Fruit fly (Drosophila melanogaster) whole organism, embryonic: ENCODE measurements around the gene CG33784.

Source experiments
- Aef1 ChIP-seq: fragments of 200-800 bp; sonication (Bioruptor generic); IDR thresholded peaks from 3 replicates; pipeline ENCODE4 v1.3.6; 2022; ENCODE audit warnings: missing biosample characterization, missing genetic modification characterization
- B-H2 ChIP-seq: fragments of 200-800 bp; sonication (Bioruptor generic); optimal IDR thresholded peaks from 2 replicates; lab custom pipeline; 2018; ENCODE audit warnings: missing biosample characterization, mild to moderate bottlenecking, missing genetic modification characterization
- CG10274 ChIP-seq: fragments of 200-800 bp; sonication (Bioruptor generic); optimal IDR thresholded peaks from 3 replicates; lab custom pipeline; 2017; ENCODE audit warnings: missing biosample characterization, mild to moderate bottlenecking, missing genetic modification characterization
- CG12104 ChIP-seq: fragments of 200-800 bp; sonication (Bioruptor generic); optimal IDR thresholded peaks from 3 replicates; lab custom pipeline; 2016; ENCODE audit warnings: missing biosample characterization, missing genetic modification characterization
- CG12659 ChIP-seq: fragments of 200-800 bp; sonication (Bioruptor generic); optimal IDR thresholded peaks from 3 replicates; lab custom pipeline; 2017; ENCODE audit warnings: mild to moderate bottlenecking, missing biosample characterization, missing genetic modification reagents, missing genetic modification characterization
- CG12769 ChIP-seq: fragments of 200-800 bp; sonication (Bioruptor generic); optimal IDR thresholded peaks from 2 replicates; lab custom pipeline; 2019; ENCODE audit warnings: missing biosample characterization, mild to moderate bottlenecking, missing genetic modification characterization, moderate library complexity
- CG14050 ChIP-seq: fragments of 200-800 bp; sonication (Bioruptor generic); IDR thresholded peaks from 3 replicates; pipeline ENCODE4 v1.3.6; 2022; ENCODE audit warnings: missing biosample characterization, missing genetic modification characterization
- CG15011 ChIP-seq: fragments of 200-800 bp; sonication (Bioruptor generic); optimal IDR thresholded peaks from 3 replicates; lab custom pipeline; 2018; ENCODE audit warnings: missing biosample characterization, mild to moderate bottlenecking, missing genetic modification characterization
- CG17385 ChIP-seq: fragments of 200-800 bp; sonication (Bioruptor generic); optimal IDR thresholded peaks from 3 replicates; lab custom pipeline; 2018; ENCODE audit warnings: missing biosample characterization, mild to moderate bottlenecking, missing genetic modification characterization
- CG30403 ChIP-seq: fragments of 200-800 bp; sonication (Bioruptor generic); optimal IDR thresholded peaks from 3 replicates; lab custom pipeline; 2016; ENCODE audit warnings: missing biosample characterization, missing genetic modification characterization
- CG4707 ChIP-seq: fragments of 200-800 bp; sonication (Bioruptor generic); optimal IDR thresholded peaks from 2 replicates; lab custom pipeline; 2018; ENCODE audit warnings: missing biosample characterization, mild to moderate bottlenecking, missing genetic modification characterization, moderate library complexity
- CG4820 ChIP-seq: fragments of 200-800 bp; sonication (Bioruptor generic); optimal IDR thresholded peaks from 3 replicates; lab custom pipeline; 2016; ENCODE audit warnings: missing biosample characterization, missing genetic modification characterization
- CG6654 ChIP-seq: fragments of 200-800 bp; sonication (Bioruptor generic); optimal IDR thresholded peaks from 2 replicates; lab custom pipeline; 2017; ENCODE audit warnings: missing biosample characterization, mild to moderate bottlenecking, missing genetic modification characterization
- CG8388 ChIP-seq: fragments of 200-800 bp; sonication (Bioruptor generic); optimal IDR thresholded peaks from 2 replicates; lab custom pipeline; 2019; ENCODE audit warnings: missing biosample characterization, mild to moderate bottlenecking, missing genetic modification characterization, moderate library complexity
- CkIIα-i1 ChIP-seq: fragments of 200-800 bp; sonication (Bioruptor generic); IDR thresholded peaks from 2 replicates; pipeline ENCODE4 v1.3.6; 2022; ENCODE audit warnings: missing biosample characterization, missing genetic modification characterization
- Dad ChIP-seq: fragments of 200-800 bp; sonication (Bioruptor generic); optimal IDR thresholded peaks from 3 replicates; lab custom pipeline; 2016; ENCODE audit warnings: missing biosample characterization, missing genetic modification characterization
- Doc3 ChIP-seq: fragments of 200-800 bp; sonication (Bioruptor generic); IDR thresholded peaks from 3 replicates; pipeline ENCODE4 v1.3.6; 2022; ENCODE audit warnings: missing biosample characterization, missing genetic modification characterization; ENCODE audit not compliant: partially characterized antibody
- Fer2 ChIP-seq: fragments of 200-800 bp; sonication (Bioruptor generic); optimal IDR thresholded peaks from 2 replicates; lab custom pipeline; 2018; ENCODE audit warnings: missing biosample characterization, mild to moderate bottlenecking, missing genetic modification characterization, moderate library complexity
- HLH54F ChIP-seq: fragments of 200-800 bp; sonication (Bioruptor generic); optimal IDR thresholded peaks from 3 replicates; lab custom pipeline; 2016; ENCODE audit warnings: missing biosample characterization, missing genetic modification characterization
- Jarid2 ChIP-seq: fragments of 200-800 bp; sonication (Bioruptor generic); optimal IDR thresholded peaks from 3 replicates; lab custom pipeline; 2017; ENCODE audit warnings: mild to moderate bottlenecking, missing biosample characterization, missing genetic modification reagents, missing genetic modification characterization
- Mrtf ChIP-seq: fragments of 200-800 bp; sonication (Bioruptor generic); IDR thresholded peaks from 3 replicates; pipeline ENCODE4 v1.3.6; 2022; ENCODE audit warnings: missing biosample characterization, missing genetic modification characterization
- Myb ChIP-seq: fragments of 200-800 bp; sonication (Bioruptor generic); optimal IDR thresholded peaks from 2 replicates; lab custom pipeline; 2016; ENCODE audit warnings: missing biosample characterization, missing genetic modification characterization
- Ravus ChIP-seq: fragments of 200-800 bp; sonication (Bioruptor generic); IDR thresholded peaks from 2 replicates; pipeline ENCODE4 v1.3.6; 2022; ENCODE audit warnings: missing biosample characterization, missing genetic modification characterization
- Usf ChIP-seq: fragments of 200-800 bp; sonication (Bioruptor generic); optimal IDR thresholded peaks from 2 replicates; lab custom pipeline; 2017; ENCODE audit warnings: missing genotype, missing biosample characterization, missing genetic modification characterization
- Xrp1 ChIP-seq: fragments of 200-800 bp; sonication (Bioruptor generic); IDR thresholded peaks from 2 replicates; pipeline ENCODE4 v1.3.6; 2022; ENCODE audit warnings: missing biosample characterization, missing genetic modification characterization
- ab ChIP-seq: fragments of 200-800 bp; sonication (Bioruptor generic); optimal IDR thresholded peaks from 2 replicates; lab custom pipeline; 2016; ENCODE audit warnings: missing biosample characterization, missing genetic modification characterization
- abd-A ChIP-seq: fragments of 200-800 bp; sonication (Bioruptor generic); optimal IDR thresholded peaks from 3 replicates; lab custom pipeline; 2019; ENCODE audit warnings: missing biosample characterization, mild to moderate bottlenecking, missing genetic modification characterization, moderate library complexity
- ase ChIP-seq: fragments of 200-800 bp; sonication (Bioruptor generic); IDR thresholded peaks from 3 replicates; pipeline ENCODE4 v1.3.6; 2022; ENCODE audit warnings: missing biosample characterization, missing genetic modification characterization
- cas ChIP-seq: fragments of 200-800 bp; sonication (Bioruptor generic); IDR thresholded peaks from 2 replicates; pipeline ENCODE4 v1.3.6; 2022; ENCODE audit warnings: missing biosample characterization, missing genetic modification characterization
- cg ChIP-seq: fragments of 200-800 bp; sonication (Bioruptor generic); optimal IDR thresholded peaks from 3 replicates; lab custom pipeline; 2019; ENCODE audit warnings: missing biosample characterization, mild to moderate bottlenecking, missing genetic modification characterization, moderate library complexity
- cwo ChIP-seq: fragments of 200-800 bp; sonication (Bioruptor generic); optimal IDR thresholded peaks from 3 replicates; lab custom pipeline; 2017; ENCODE audit warnings: missing biosample characterization, missing genetic modification characterization, mild to moderate bottlenecking, moderate library complexity, missing genetic modification reagents
- dati ChIP-seq: fragments of 200-800 bp; sonication (Bioruptor generic); IDR thresholded peaks from 2 replicates; pipeline ENCODE4 v1.3.6; 2022; ENCODE audit warnings: missing biosample characterization, missing genetic modification characterization
- dm ChIP-seq: fragments of 200-800 bp; sonication (Bioruptor generic); optimal IDR thresholded peaks from 3 replicates; lab custom pipeline; 2016; ENCODE audit warnings: missing biosample characterization, missing genetic modification characterization
- fd102C ChIP-seq: fragments of 200-800 bp; sonication (Bioruptor generic); optimal IDR thresholded peaks from 2 replicates; lab custom pipeline; 2018; ENCODE audit warnings: missing biosample characterization, mild to moderate bottlenecking, missing genetic modification characterization, moderate library complexity
- fd64A ChIP-seq: fragments of 200-800 bp; sonication (Bioruptor generic); optimal IDR thresholded peaks from 3 replicates; lab custom pipeline; 2018; ENCODE audit warnings: missing biosample characterization, mild to moderate bottlenecking, missing genetic modification characterization
- gce ChIP-seq: fragments of 200-800 bp; sonication (Bioruptor generic); IDR thresholded peaks from 3 replicates; pipeline ENCODE4 v1.3.6; 2022; ENCODE audit warnings: missing biosample characterization, missing genetic modification characterization
- grn ChIP-seq: fragments of 200-800 bp; sonication (Bioruptor generic); optimal IDR thresholded peaks from 3 replicates; lab custom pipeline; 2017; ENCODE audit warnings: missing biosample characterization, missing genetic modification characterization
- hb ChIP-seq: fragments of 200-800 bp; sonication (Bioruptor generic); IDR thresholded peaks from 3 replicates; pipeline ENCODE4 v1.3.6; 2022; ENCODE audit warnings: missing biosample characterization, missing genetic modification characterization; ENCODE audit not compliant: partially characterized antibody
- ind ChIP-seq: fragments of 200-800 bp; sonication (Bioruptor generic); optimal IDR thresholded peaks from 3 replicates; lab custom pipeline; 2016; ENCODE audit warnings: missing biosample characterization, missing genetic modification characterization
- insv ChIP-seq, 2 experiments: fragments of 200-800 bp; sonication (Bioruptor generic); optimal IDR thresholded peaks; 3 replicates each; lab custom pipeline; 2016 to 2018; ENCODE audit warnings: missing biosample characterization in 2 of 2, missing genetic modification characterization in 2 of 2
- lab ChIP-seq: fragments of 200-800 bp; sonication (Bioruptor generic); optimal IDR thresholded peaks from 3 replicates; lab custom pipeline; 2017; ENCODE audit warnings: missing biosample characterization, missing genetic modification characterization, mild to moderate bottlenecking, moderate library complexity, missing genetic modification reagents
- odd ChIP-seq: fragments of 200-800 bp; sonication (Bioruptor generic); optimal IDR thresholded peaks from 2 replicates; lab custom pipeline; 2017; ENCODE audit warnings: missing biosample characterization, mild to moderate bottlenecking, missing genetic modification characterization
- repo ChIP-seq: fragments of 200-800 bp; sonication (Bioruptor generic); optimal IDR thresholded peaks from 2 replicates; lab custom pipeline; 2016; ENCODE audit warnings: missing biosample characterization, missing genetic modification characterization
- seq ChIP-seq: fragments of 200-800 bp; sonication (Bioruptor generic); IDR thresholded peaks from 2 replicates; pipeline ENCODE4 v1.3.6; 2022; ENCODE audit warnings: missing biosample characterization, missing genetic modification characterization
- so ChIP-seq: fragments of 200-800 bp; sonication (Bioruptor generic); IDR thresholded peaks from 3 replicates; pipeline ENCODE4 v1.3.6; 2022; ENCODE audit warnings: missing biosample characterization, missing genetic modification characterization
- tio ChIP-seq: fragments of 200-800 bp; sonication (Bioruptor generic); optimal IDR thresholded peaks from 2 replicates; lab custom pipeline; 2017; ENCODE audit warnings: missing biosample characterization, missing genetic modification characterization, inconsistent platforms
- trh ChIP-seq: fragments of 200-800 bp; sonication (Bioruptor generic); optimal IDR thresholded peaks from 2 replicates; lab custom pipeline; 2016; ENCODE audit warnings: missing biosample characterization, missing genetic modification characterization
- vfl ChIP-seq: fragments of 200-800 bp; sonication (Bioruptor generic); optimal IDR thresholded peaks from 2 replicates; lab custom pipeline; 2016; ENCODE audit warnings: missing biosample characterization, missing genetic modification characterization
- wdn ChIP-seq: fragments of 200-800 bp; sonication (Bioruptor generic); IDR thresholded peaks from 2 replicates; pipeline ENCODE4 v1.3.6; 2022; ENCODE audit warnings: missing biosample characterization, missing genetic modification characterization

The CG33784 gene

DNA sequence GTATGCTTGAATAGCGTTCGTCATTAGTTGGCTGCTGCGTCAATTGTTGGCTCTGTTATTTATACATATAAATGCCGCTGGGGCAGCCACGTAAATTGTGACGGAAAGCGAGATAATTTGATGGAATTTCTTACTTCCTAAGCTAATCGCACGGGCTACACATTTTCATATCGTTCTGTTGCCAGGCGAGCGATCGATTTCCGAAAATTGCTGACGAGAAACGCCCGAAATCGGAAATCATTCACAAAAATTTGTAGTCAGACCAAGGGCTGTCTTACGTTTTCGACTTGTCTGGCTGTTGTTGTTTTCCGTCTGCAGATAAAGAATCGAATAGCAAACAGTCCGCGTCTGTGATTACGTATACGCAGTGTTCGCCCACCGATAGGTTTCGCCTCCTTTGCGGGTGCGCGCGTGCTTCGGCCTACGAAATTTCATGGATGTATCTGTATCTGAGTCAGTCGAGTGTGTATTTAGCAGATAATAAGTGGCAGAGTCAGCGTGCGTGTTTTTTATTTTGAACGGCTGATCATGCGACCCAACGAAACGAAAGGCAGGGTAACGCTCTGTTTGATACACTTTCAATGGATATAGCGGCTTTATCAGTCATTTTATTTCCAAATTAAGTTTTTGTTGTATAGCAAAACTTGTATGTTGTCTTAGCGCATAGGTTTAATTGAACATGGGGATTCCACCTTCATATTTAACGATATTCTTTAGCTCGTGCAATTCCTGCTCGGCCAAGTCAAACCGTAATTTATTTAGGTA lies 30.0 kb downstream of the CG33784 start (continued):
- TF ChIP-seq dati (GFP tag; lab: Robert Waterston, UW) (no peak), Dad (GFP tag; lab: Kevin White, UChicago) (no peak), Mrtf (no peak), CG4820 (GFP tag; lab: Kevin White, UChicago) (peak; percentile 33), CG15011 (GFP tag; lab: Kevin White, UChicago) (peak; percentile 33), odd (GFP tag; lab: Kevin White, UChicago) (peak; percentile 62), cwo (GFP tag; lab: Kevin White, UChicago) (peak; percentile 90), wdn (GFP tag; lab: Robert Waterston, UW) (peak; percentile 57; the same call in 1 of the 2 replicates), Ravus (GFP tag; lab: Robert Waterston, UW) (no peak), HLH54F (GFP tag; lab: Kevin White, UChicago) (peak; percentile 66), CG12104 (GFP tag; lab: Kevin White, UChicago) (no peak), tio (no peak), Aef1 (GFP tag; lab: Robert Waterston, UW) (peak; percentile 60), Usf (GFP tag; lab: Kevin White, UChicago) (peak; percentile 47), fd102C (no peak), Jarid2 (GFP tag; lab: Kevin White, UChicago) (peak; percentile 58), CG12659 (GFP tag; lab: Kevin White, UChicago) (peak; percentile 67), so (GFP tag; lab: Robert Waterston, UW) (peak; percentile 62; the same call in 1 of the 3 replicates), trh (GFP tag; lab: Kevin White, UChicago) (peak; percentile 34), dm (GFP tag; lab: Kevin White, UChicago) (peak; percentile 2), CkIIα-i1 (GFP tag; lab: Robert Waterston, UW) (0 out of 2 replicates have a peak, but pooled peaks have one; percentile 37), lab (GFP tag; lab: Kevin White, UChicago) (peak; percentile 86), abd-A (peak; percentile 67), seq (GFP tag; lab: Robert Waterston, UW) (peak; percentile 39; the same call in 1 of the 2 replicates), CG14050 (GFP tag; lab: Robert Waterston, UW) (peak; percentile 34; the same call in 1 of the 3 replicates), CG8388 (peak; percentile 50), gce (GFP tag; lab: Robert Waterston, UW) (no peak), CG10274 (peak; percentile 78), Doc3 (no peak), vfl (GFP tag; lab: Kevin White, UChicago) (peak; percentile 53), grn (GFP tag; lab: Kevin White, UChicago) (peak; percentile 29), Myb (GFP tag; lab: Kevin White, UChicago) (peak; percentile 59), B-H2 (GFP tag; lab: Kevin White, UChicago) (peak; percentile 51), CG17385 (GFP tag; lab: Kevin White, UChicago) (peak; percentile 69), CG12769 (tag; lab: Kevin White, UChicago) (peak; percentile 60), ab (GFP tag; lab: Kevin White, UChicago) (no peak), Xrp1 (GFP tag; lab: Robert Waterston, UW) (peak; percentile 49; the same call in 1 of the 2 replicates), ase (GFP tag; lab: Robert Waterston, UW) (peak; percentile 47; the same call in 1 of the 3 replicates), CG4707 (GFP tag; lab: Kevin White, UChicago) (no peak), ind (GFP tag; lab: Kevin White, UChicago) (peak; percentile 74), insv (GFP tag; optimal IDR thresholded peaks at IDR 0.05; lab: Kevin White, UChicago) (no peak), Fer2 (tag; lab: Kevin White, UChicago) (peak; percentile 43), repo (peak; percentile 45), CG30403 (GFP tag; lab: Kevin White, UChicago) (peak; percentile 71), CG6654 (GFP tag; lab: Kevin White, UChicago) (peak; percentile 9), hb (GFP tag; lab: Robert Waterston, UW) (no peak), cg (peak; percentile 39), cas (GFP tag; lab: Robert Waterston, UW) (no peak), fd64A (GFP tag; lab: Kevin White, UChicago) (peak; percentile 41)
